Fruit fly (Drosophila melanogaster) S2 (cell line): ENCODE data around the gene Atet.

Experiments
- CG8478 ChIP-seq: fragments of >200 bp; optimal IDR thresholded peaks from 2 replicates; lab custom pipeline; 2018
- CTCF ChIP-seq, 2 experiments: fragments of >200 bp; optimal IDR thresholded peaks; 2 replicates each; lab custom pipeline; 2018

dm6 chr2L:4345569-4346131 is 11.9 kb downstream of the Atet start:
- TF ChIP-seq CG8478 (lab: Kevin White, UChicago) = no peak
- peak; percentile 87 to 95 for TF ChIP-seq CTCF (optimal IDR thresholded peaks at IDR 0.05; lab: Kevin White, UChicago)
